Fruit fly (Drosophila melanogaster) whole organism, embryonic: Measurements from ENCODE around the gene Gip.

Experiments used
- BEAF-32 ChIP-seq: fragments of 200-800 bp; sonication (Bioruptor generic); optimal IDR thresholded peaks from 3 replicates; lab custom pipeline; 2017; ENCODE audit warnings: missing biosample characterization, missing genetic modification characterization, mild to moderate bottlenecking, moderate library complexity, missing genetic modification reagents
- CG10959 ChIP-seq: fragments of 200-800 bp; sonication (Bioruptor generic); IDR thresholded peaks from 2 replicates; pipeline ENCODE4 v1.3.6; 2022; ENCODE audit warnings: missing biosample characterization, missing genetic modification characterization
- CG13296 ChIP-seq: fragments of 200-800 bp; sonication (Bioruptor generic); optimal IDR thresholded peaks from 3 replicates; lab custom pipeline; 2018; ENCODE audit warnings: missing biosample characterization, mild to moderate bottlenecking, missing genetic modification characterization
- CG14710 ChIP-seq: fragments of 200-800 bp; sonication (Bioruptor generic); optimal IDR thresholded peaks from 3 replicates; lab custom pipeline; 2019; ENCODE audit warnings: missing biosample characterization, mild to moderate bottlenecking, missing genetic modification characterization, moderate library complexity
- CG15269 ChIP-seq: fragments of 200-800 bp; sonication (Bioruptor generic); optimal IDR thresholded peaks from 2 replicates; lab custom pipeline; 2018; ENCODE audit warnings: missing biosample characterization, mild to moderate bottlenecking, missing genetic modification characterization, moderate library complexity
- CG15696 ChIP-seq: fragments of 200-800 bp; sonication (Bioruptor generic); optimal IDR thresholded peaks from 2 replicates; lab custom pipeline; 2019; ENCODE audit warnings: missing biosample characterization, mild to moderate bottlenecking, missing genetic modification characterization, moderate library complexity
- CG18599 ChIP-seq: fragments of 200-800 bp; sonication (Bioruptor generic); optimal IDR thresholded peaks from 3 replicates; lab custom pipeline; 2017; ENCODE audit warnings: missing biosample characterization, missing genetic modification characterization, mild to moderate bottlenecking, moderate library complexity, missing genetic modification reagents
- CG2120 ChIP-seq: fragments of 200-800 bp; sonication (Bioruptor generic); optimal IDR thresholded peaks from 3 replicates; lab custom pipeline; 2016; ENCODE audit warnings: missing biosample characterization, missing genetic modification characterization
- CG30020 ChIP-seq: fragments of 200-800 bp; optimal IDR thresholded peaks from 2 replicates; lab custom pipeline; 2019; ENCODE audit warnings: missing biosample characterization, mild to moderate bottlenecking, missing genetic modification characterization, moderate library complexity
- CG30403 ChIP-seq: fragments of 200-800 bp; sonication (Bioruptor generic); optimal IDR thresholded peaks from 3 replicates; lab custom pipeline; 2016; ENCODE audit warnings: missing biosample characterization, missing genetic modification characterization
- CG3847 ChIP-seq: fragments of 200-800 bp; sonication (Bioruptor generic); IDR thresholded peaks from 2 replicates; pipeline ENCODE4 v1.3.6; 2022; ENCODE audit warnings: missing biosample characterization, missing genetic modification characterization
- CG42726 ChIP-seq: fragments of 200-800 bp; sonication (Bioruptor generic); IDR thresholded peaks from 2 replicates; pipeline ENCODE4 v1.3.6; 2022; ENCODE audit warnings: missing biosample characterization, missing genetic modification characterization; ENCODE audit not compliant: partially characterized antibody
- CG6654 ChIP-seq: fragments of 200-800 bp; sonication (Bioruptor generic); optimal IDR thresholded peaks from 2 replicates; lab custom pipeline; 2017; ENCODE audit warnings: missing biosample characterization, mild to moderate bottlenecking, missing genetic modification characterization
- CG7839 ChIP-seq: fragments of 200-800 bp; sonication (Bioruptor generic); optimal IDR thresholded peaks from 3 replicates; lab custom pipeline; 2018; ENCODE audit warnings: missing biosample characterization, mild to moderate bottlenecking, missing genetic modification characterization, moderate library complexity
- H2.0 ChIP-seq: fragments of 200-800 bp; sonication (Bioruptor generic); IDR thresholded peaks from 2 replicates; pipeline ENCODE4 v1.3.6; 2022; ENCODE audit warnings: missing biosample characterization, missing genetic modification characterization
- HHEX ChIP-seq: fragments of 200-800 bp; sonication (Bioruptor generic); optimal IDR thresholded peaks from 3 replicates; lab custom pipeline; 2017; ENCODE audit warnings: missing biosample characterization, mild to moderate bottlenecking, missing genetic modification characterization, missing genetic modification reagents
- Jarid2 ChIP-seq: fragments of 200-800 bp; sonication (Bioruptor generic); optimal IDR thresholded peaks from 3 replicates; lab custom pipeline; 2017; ENCODE audit warnings: mild to moderate bottlenecking, missing biosample characterization, missing genetic modification reagents, missing genetic modification characterization
- Lim3 ChIP-seq: fragments of 200-800 bp; sonication (Bioruptor generic); IDR thresholded peaks from 2 replicates; pipeline ENCODE4 v1.3.6; 2022; ENCODE audit warnings: missing biosample characterization, missing genetic modification characterization
- Mad ChIP-seq: fragments of 200-800 bp; sonication (Bioruptor generic); optimal IDR thresholded peaks from 2 replicates; lab custom pipeline; 2016; ENCODE audit warnings: missing biosample characterization, missing genetic modification characterization
- Med ChIP-seq: fragments of 200-800 bp; sonication (Bioruptor generic); peaks from one replicate; lab custom pipeline; 2016; ENCODE audit warnings: missing biosample characterization, missing genetic modification characterization, mild to moderate bottlenecking, inconsistent platforms, moderate library complexity
- NC2α ChIP-seq: fragments of 200-800 bp; sonication (Bioruptor generic); optimal IDR thresholded peaks from 2 replicates; lab custom pipeline; 2016; ENCODE audit warnings: missing biosample characterization, missing genetic modification characterization
- NfI ChIP-seq: fragments of 200-800 bp; sonication (Bioruptor generic); optimal IDR thresholded peaks from 3 replicates; lab custom pipeline; 2018; ENCODE audit warnings: missing biosample characterization, mild to moderate bottlenecking, missing genetic modification characterization, moderate library complexity
- PHDP ChIP-seq: fragments of 200-800 bp; sonication (Bioruptor generic); optimal IDR thresholded peaks from 3 replicates; lab custom pipeline; 2018; ENCODE audit warnings: missing biosample characterization, mild to moderate bottlenecking, missing genetic modification characterization, moderate library complexity
- Sox102F ChIP-seq: fragments of 200-800 bp; sonication (Bioruptor generic); optimal IDR thresholded peaks from 2 replicates; lab custom pipeline; 2018; ENCODE audit warnings: missing biosample characterization, mild to moderate bottlenecking, missing genetic modification characterization, moderate library complexity
- Ssrp ChIP-seq: fragments of 200-800 bp; sonication (Bioruptor generic); optimal IDR thresholded peaks from 2 replicates; lab custom pipeline; 2018; ENCODE audit warnings: missing biosample characterization, mild to moderate bottlenecking, missing genetic modification characterization, moderate library complexity
- TFAM ChIP-seq: fragments of 200-800 bp; sonication (Bioruptor generic); optimal IDR thresholded peaks from 2 replicates; lab custom pipeline; 2017; ENCODE audit warnings: missing biosample characterization, missing genetic modification characterization, inconsistent platforms
- Xrp1 ChIP-seq: fragments of 200-800 bp; sonication (Bioruptor generic); IDR thresholded peaks from 2 replicates; pipeline ENCODE4 v1.3.6; 2022; ENCODE audit warnings: missing biosample characterization, missing genetic modification characterization
- YL-1 ChIP-seq: fragments of 200-800 bp; sonication (Bioruptor generic); optimal IDR thresholded peaks from 3 replicates; lab custom pipeline; 2017; ENCODE audit warnings: missing biosample characterization, mild to moderate bottlenecking, missing genetic modification characterization
- amos ChIP-seq: fragments of 200-800 bp; sonication (Bioruptor generic); IDR thresholded peaks from 2 replicates; pipeline ENCODE4 v1.3.6; 2022; ENCODE audit warnings: missing biosample characterization, missing genetic modification characterization; ENCODE audit not compliant: partially characterized antibody
- ase ChIP-seq: fragments of 200-800 bp; sonication (Bioruptor generic); IDR thresholded peaks from 3 replicates; pipeline ENCODE4 v1.3.6; 2022; ENCODE audit warnings: missing biosample characterization, missing genetic modification characterization
- bbx ChIP-seq: fragments of 200-800 bp; sonication (Bioruptor generic); IDR thresholded peaks from 2 replicates; pipeline ENCODE4 v1.3.6; 2022; ENCODE audit warnings: missing biosample characterization, missing genetic modification characterization; ENCODE audit not compliant: partially characterized antibody
- cad ChIP-seq: fragments of >200 bp; optimal IDR thresholded peaks from 2 replicates; lab custom pipeline; 2017; ENCODE audit warnings: missing biosample characterization, missing genetic modification characterization
- chif ChIP-seq, 2 experiments: fragments of 200-800 bp; sonication (Bioruptor generic); optimal IDR thresholded peaks; 3 replicates each; lab custom pipeline; 2016; ENCODE audit warnings: missing biosample characterization in 2 of 2, missing genetic modification characterization in 2 of 2
- chinmo ChIP-seq: fragments of 200-800 bp; sonication (Bioruptor generic); IDR thresholded peaks from 4 replicates; pipeline ENCODE4 v1.3.6; 2022; ENCODE audit warnings: missing biosample characterization, missing genetic modification characterization; ENCODE audit not compliant: partially characterized antibody
- crp ChIP-seq, 2 experiments: fragments of 200-800 bp; sonication (Bioruptor generic); optimal IDR thresholded peaks; 2 replicates in 1 of 2; 3 replicates in 1 of 2; lab custom pipeline; 2017; ENCODE audit warnings: missing biosample characterization in 2 of 2, missing genetic modification characterization in 2 of 2, mild to moderate bottlenecking in 1 of 2, moderate library complexity in 1 of 2
- dpn ChIP-seq, 2 experiments: fragments of 200-800 bp; sonication (Bioruptor generic); optimal IDR thresholded peaks; 3 replicates each; lab custom pipeline; 2016; ENCODE audit warnings: missing biosample characterization in 2 of 2, missing genetic modification characterization in 2 of 2
- fd3F ChIP-seq: fragments of 200-800 bp; sonication (Bioruptor generic); optimal IDR thresholded peaks from 2 replicates; lab custom pipeline; 2018; ENCODE audit warnings: missing biosample characterization, mild to moderate bottlenecking, missing genetic modification characterization, moderate library complexity
- gro ChIP-seq: fragments of 200-800 bp; sonication (Bioruptor generic); optimal IDR thresholded peaks from 2 replicates; lab custom pipeline; 2016; ENCODE audit warnings: missing biosample characterization, missing genetic modification characterization
- lab ChIP-seq: fragments of 200-800 bp; sonication (Bioruptor generic); optimal IDR thresholded peaks from 3 replicates; lab custom pipeline; 2017; ENCODE audit warnings: missing biosample characterization, missing genetic modification characterization, mild to moderate bottlenecking, moderate library complexity, missing genetic modification reagents
- lbe ChIP-seq: fragments of 200-800 bp; sonication (Bioruptor generic); optimal IDR thresholded peaks from 2 replicates; lab custom pipeline; 2016; ENCODE audit warnings: missing biosample characterization, mild to moderate bottlenecking, missing genetic modification characterization
- lilli ChIP-seq: fragments of 200-800 bp; sonication (Bioruptor generic); optimal IDR thresholded peaks from 3 replicates; lab custom pipeline; 2016; ENCODE audit warnings: missing biosample characterization, missing genetic modification characterization
- phol ChIP-seq: fragments of 200-800 bp; sonication (Bioruptor generic); optimal IDR thresholded peaks from 3 replicates; lab custom pipeline; 2018; ENCODE audit warnings: missing biosample characterization, mild to moderate bottlenecking, missing genetic modification characterization, moderate library complexity
- pzg ChIP-seq: fragments of 200-800 bp; sonication (Bioruptor generic); optimal IDR thresholded peaks from 3 replicates; lab custom pipeline; 2018; ENCODE audit warnings: missing biosample characterization, mild to moderate bottlenecking, missing genetic modification characterization, moderate library complexity
- sisA ChIP-seq: fragments of 200-800 bp; sonication (Bioruptor generic); IDR thresholded peaks from 2 replicates; pipeline ENCODE4 v1.3.6; 2022; ENCODE audit warnings: missing biosample characterization, missing genetic modification characterization
- tio ChIP-seq: fragments of 200-800 bp; sonication (Bioruptor generic); optimal IDR thresholded peaks from 2 replicates; lab custom pipeline; 2017; ENCODE audit warnings: missing biosample characterization, missing genetic modification characterization, inconsistent platforms
- unpg ChIP-seq: fragments of 200-800 bp; sonication (Bioruptor generic); optimal IDR thresholded peaks from 3 replicates; lab custom pipeline; 2018; ENCODE audit warnings: missing biosample characterization, mild to moderate bottlenecking, missing genetic modification characterization, moderate library complexity
- vnd ChIP-seq: fragments of 200-800 bp; sonication (Bioruptor generic); IDR thresholded peaks from 3 replicates; pipeline ENCODE4 v1.3.6; 2022; ENCODE audit warnings: missing biosample characterization, missing genetic modification characterization; ENCODE audit not compliant: partially characterized antibody
- zfh1 ChIP-seq: fragments of 200-800 bp; sonication (Bioruptor generic); IDR thresholded peaks from 3 replicates; pipeline ENCODE4 v1.3.6; 2022; ENCODE audit warnings: missing biosample characterization, missing genetic modification characterization

Gene Gip

DNA sequence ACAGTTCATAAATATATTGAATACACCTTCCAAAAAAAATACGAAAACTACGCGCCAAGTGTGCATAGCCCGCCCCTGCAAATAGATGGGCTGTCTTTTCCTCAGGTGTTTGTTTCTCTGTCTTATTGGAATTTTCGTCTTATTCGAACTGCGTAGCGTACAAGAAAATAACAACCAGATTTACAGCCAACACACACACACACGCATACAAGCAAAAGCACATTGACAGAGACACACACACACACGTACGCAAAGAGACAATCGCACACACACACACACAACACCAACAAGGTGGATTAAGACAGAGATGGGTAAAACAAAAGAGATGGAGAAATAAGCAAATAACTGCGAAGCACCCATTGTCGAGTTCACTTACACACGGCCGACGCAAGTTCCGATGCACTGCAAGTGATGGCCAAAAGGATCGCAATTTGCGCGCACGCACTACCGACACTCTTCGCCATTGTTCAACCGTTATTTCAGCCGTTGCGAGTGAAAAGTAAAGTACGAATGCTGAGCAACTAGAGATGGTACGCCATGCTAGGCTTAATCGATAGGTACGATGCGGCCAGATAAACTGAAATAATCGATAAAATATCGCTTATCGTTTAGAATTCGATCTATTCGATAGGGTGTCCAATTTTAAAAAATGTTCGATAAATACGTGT, 36.2 kb upstream of the Gip start (continued):
- TF ChIP-seq ase (GFP tag; lab: Robert Waterston, UW) (no peak), CG30403 (GFP tag; lab: Kevin White, UChicago) (no peak), CG7839 (tag; lab: Kevin White, UChicago) (no peak), CG14710 (tag; lab: Kevin White, UChicago) (no peak), CG3847 (no peak), Sox102F (no peak), crp (GFP tag; optimal IDR thresholded peaks at IDR 0.05; lab: Kevin White, UChicago) (no peak), YL-1 (GFP tag; lab: Kevin White, UChicago) (peak; percentile 62), CG2120 (GFP tag; lab: Kevin White, UChicago) (no peak), CG42726 (GFP tag; lab: Robert Waterston, UW) (peak; percentile 90), phol (tag; lab: Kevin White, UChicago) (peak; percentile 15), TFAM (GFP tag; lab: Kevin White, UChicago) (no peak), Ssrp (no peak), H2.0 (no peak), NfI (no peak), cad (no peak), fd3F (GFP tag; lab: Kevin White, UChicago) (no peak), chif (GFP tag; optimal IDR thresholded peaks at IDR 0.05; lab: Kevin White, UChicago) (no peak), PHDP (tag; lab: Kevin White, UChicago) (no peak), Mad (GFP tag; lab: Kevin White, UChicago) (no peak), sisA (GFP tag; lab: Robert Waterston, UW) (no peak), gro (GFP tag; lab: Kevin White, UChicago) (peak; percentile 33), CG6654 (GFP tag; lab: Kevin White, UChicago) (no peak), lilli (GFP tag; lab: Kevin White, UChicago) (peak; percentile 13), Xrp1 (GFP tag; lab: Robert Waterston, UW) (no peak), CG15696 (tag; lab: Kevin White, UChicago) (peak; percentile 58), BEAF-32 (GFP tag; lab: Kevin White, UChicago) (peak; percentile 86), unpg (GFP tag; lab: Kevin White, UChicago) (peak; percentile 1), Jarid2 (GFP tag; lab: Kevin White, UChicago) (peak; percentile 37), zfh1 (GFP tag; lab: Robert Waterston, UW) (0 out of 3 replicates have a peak, but pooled peaks have one; percentile 37), lab (peak; percentile 14), tio (GFP tag; lab: Kevin White, UChicago) (no peak), CG15269 (tag; lab: Kevin White, UChicago) (no peak), NC2α (GFP tag; lab: Kevin White, UChicago) (no peak), Med (peak; percentile 71), CG13296 (GFP tag; lab: Kevin White, UChicago) (no peak), chinmo (peak; percentile 92), bbx (GFP tag; lab: Robert Waterston, UW) (peak; percentile 96), lbe (GFP tag; lab: Kevin White, UChicago) (peak; percentile 47), CG18599 (GFP tag; lab: Kevin White, UChicago) (no peak), amos (peak; percentile 90), vnd (GFP tag; lab: Robert Waterston, UW) (peak; percentile 93), HHEX (peak; percentile 42), dpn (GFP tag; optimal IDR thresholded peaks at IDR 0.05; lab: Kevin White, UChicago) (peak in 1 of 2 experiments; percentile 0), pzg (GFP tag; lab: Kevin White, UChicago) (peak; percentile 79), CG10959 (GFP tag; lab: Robert Waterston, UW) (no peak), CG30020 (peak; percentile 13), Lim3 (GFP tag; lab: Robert Waterston, UW) (no peak)
